Worm (Caenorhabditis elegans): ENCODE results near the gene C18D11.6.

Gene C18D11.6

DNA sequence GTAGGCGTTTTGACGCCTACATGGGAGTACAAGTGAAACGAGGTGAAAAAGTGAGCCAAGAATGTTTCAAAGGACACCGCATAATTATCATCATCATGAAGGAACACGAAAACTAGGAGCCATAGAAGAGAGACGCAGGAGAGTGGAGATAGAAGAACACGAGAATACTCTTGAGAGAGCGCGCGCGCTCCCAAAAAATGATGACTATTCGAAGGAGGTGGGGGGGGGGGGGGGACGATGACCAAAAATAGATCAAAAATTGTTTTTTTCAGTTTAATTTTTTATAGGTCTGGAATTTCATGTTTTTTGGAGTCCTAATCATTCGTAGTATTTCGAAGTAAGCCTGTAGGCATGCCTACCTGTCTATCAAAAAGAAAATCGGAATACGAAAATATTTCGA lies 26.4 kb downstream of the C18D11.6 start:
- TF ChIP-seq ztf-4 (tag; optimal IDR thresholded peaks at IDR 0.05): no peak
- TF ChIP-seq ama-1 (optimal IDR thresholded peaks at IDR 0.05): no peak
- TF ChIP-seq mdl-1 (tag; optimal IDR thresholded peaks at IDR 0.05): no peak
- no peak for TF ChIP-seq nhr-129 (tag; optimal IDR thresholded peaks at IDR 0.05)
- no peak for TF ChIP-seq ztf-11 (tag; optimal IDR thresholded peaks at IDR 0.05)
- TF ChIP-seq snpc-4 (tag; optimal IDR thresholded peaks at IDR 0.05): no peak
- no peak for TF ChIP-seq aly-2 (tag; optimal IDR thresholded peaks at IDR 0.05)
- no peak for TF ChIP-seq elt-3 (tag; optimal IDR thresholded peaks at IDR 0.05)
- TF ChIP-seq F13H6.1 (tag; optimal IDR thresholded peaks at IDR 0.05): no peak
- no peak for TF ChIP-seq lin-11 (tag; optimal IDR thresholded peaks at IDR 0.05)
- TF ChIP-seq nhr-23 (tag; optimal IDR thresholded peaks at IDR 0.05): no peak
- TF ChIP-seq ceh-16 (tag; optimal IDR thresholded peaks at IDR 0.05): no peak
- TF ChIP-seq lin-39 (tag; optimal IDR thresholded peaks at IDR 0.05): no peak
- TF ChIP-seq skn-1 (tag; optimal IDR thresholded peaks at IDR 0.05): peak; percentile 61
- peak; percentile 27 for TF ChIP-seq unc-55 (GFP tag; optimal IDR thresholded peaks at IDR 0.05)
- no peak for TF ChIP-seq R02D3.7 (tag; optimal IDR thresholded peaks at IDR 0.05)

DNA sequence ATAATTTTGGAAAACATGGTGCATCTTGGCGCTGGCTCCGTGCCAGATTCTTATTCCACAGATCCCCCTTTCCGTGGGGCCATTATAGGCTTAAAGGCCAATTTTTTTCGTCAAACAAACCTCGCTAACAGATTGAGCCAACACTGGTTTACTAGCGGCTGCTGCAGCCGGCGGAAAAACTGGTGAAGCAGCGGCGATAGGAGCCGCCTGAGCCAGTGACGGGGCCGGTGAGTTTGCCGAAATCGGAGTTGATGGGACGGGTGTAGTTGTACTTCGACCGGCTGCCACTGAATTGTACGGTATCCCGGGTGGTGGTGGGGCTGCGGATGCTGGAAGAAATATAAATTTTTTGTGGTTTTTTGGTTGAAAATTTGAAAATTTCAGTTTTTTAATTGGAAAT lies 31.4 kb downstream of the C18D11.6 start:
- TF ChIP-seq lin-13 (GFP tag; optimal IDR thresholded peaks at IDR 0.05): no peak
- no peak for TF ChIP-seq nhr-23 (tag; optimal IDR thresholded peaks at IDR 0.05)
- no peak for TF ChIP-seq nhr-21 (tag; optimal IDR thresholded peaks at IDR 0.05)

DNA sequence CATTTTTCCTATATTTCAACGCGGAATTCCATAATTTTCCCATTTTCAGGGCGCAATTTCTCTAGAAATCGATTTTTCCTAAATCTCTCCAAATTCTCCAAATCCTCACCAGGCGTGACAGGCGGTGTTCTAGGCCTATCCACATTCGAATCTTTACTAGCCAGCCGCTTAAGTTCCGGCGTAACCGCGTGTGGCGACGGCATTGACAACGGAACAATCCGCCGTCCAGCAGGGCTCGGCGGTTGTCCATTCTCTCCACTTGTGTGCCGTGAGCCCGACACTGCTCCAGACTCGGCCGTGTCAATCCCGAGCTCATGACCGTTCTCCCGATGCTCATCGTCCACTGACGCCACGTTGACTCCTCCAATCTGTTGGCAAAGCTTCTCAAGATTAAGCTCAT lies 32.7 kb downstream of the C18D11.6 start:
- TF ChIP-seq lsy-2 (tag; optimal IDR thresholded peaks at IDR 0.05) (no peak), sma-3 (GFP tag; optimal IDR thresholded peaks at IDR 0.05) (no peak), unc-55 (GFP tag; optimal IDR thresholded peaks at IDR 0.05) (no peak), snpc-4 (tag; optimal IDR thresholded peaks at IDR 0.05) (no peak), unc-62 (GFP tag; optimal IDR thresholded peaks at IDR 0.05) (no peak), Y55F3AM.14 (GFP tag; optimal IDR thresholded peaks at IDR 0.05) (no peak), ztf-4 (tag; optimal IDR thresholded peaks at IDR 0.05) (no peak), blmp-1 (tag; optimal IDR thresholded peaks at IDR 0.05; ENCODE audit: insufficient read depth) (no peak)

DNA sequence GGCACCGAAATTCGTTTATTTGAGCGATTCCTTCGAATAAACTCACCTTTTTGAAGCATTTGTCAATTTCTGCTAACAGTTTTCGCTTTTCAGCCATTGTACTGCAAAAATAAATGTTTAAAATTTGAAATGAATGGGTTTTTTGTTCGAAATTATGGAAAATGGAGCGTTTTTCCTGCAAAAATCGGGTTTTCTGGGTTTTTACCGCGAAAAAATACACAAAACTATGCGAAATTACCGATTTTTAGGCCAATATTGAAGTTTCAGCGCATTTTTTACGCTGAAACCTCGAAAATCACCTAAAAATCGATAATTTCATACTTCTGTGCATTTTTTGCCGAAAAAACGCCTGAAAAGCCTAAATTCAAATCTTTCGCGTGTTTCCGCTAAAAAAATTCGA lies 36.0 kb downstream of the C18D11.6 start, which contains the start of gene ntl-3:
Gene ntl-3 (minus strand): TSS at position 101 of the 400 bp plus-strand sequence.
- no peak for TF ChIP-seq ztf-4 (tag; optimal IDR thresholded peaks at IDR 0.05)

DNA sequence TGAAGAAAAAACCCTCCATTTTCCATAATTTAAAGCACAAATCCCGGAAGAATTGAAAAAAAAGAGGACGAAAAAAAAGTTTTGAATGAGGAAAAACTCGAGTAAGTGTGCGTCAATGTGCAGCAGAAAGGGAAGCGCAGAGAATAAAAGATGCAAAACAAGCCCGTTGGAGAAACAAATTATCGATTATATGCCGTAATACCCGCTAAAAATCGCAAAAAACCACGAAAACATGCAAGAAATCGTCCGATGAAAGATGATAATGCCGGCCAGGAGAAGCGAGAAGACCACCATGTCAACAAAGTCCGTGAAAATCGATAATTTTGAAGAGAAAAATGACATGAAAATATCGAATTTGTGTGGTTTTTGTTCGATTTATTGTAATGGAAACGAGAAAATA lies 36.7 kb downstream of the C18D11.6 start:
- TF ChIP-seq nhr-237 (tag; optimal IDR thresholded peaks at IDR 0.05) (no peak), ZK546.5 (tag; optimal IDR thresholded peaks at IDR 0.05) (no peak), alr-1 (tag; optimal IDR thresholded peaks at IDR 0.05) (no peak), nhr-25 (tag; optimal IDR thresholded peaks at IDR 0.05) (no peak), unc-55 (GFP tag; optimal IDR thresholded peaks at IDR 0.05) (no peak), unc-62 (GFP tag; optimal IDR thresholded peaks at IDR 0.05) (no peak), ceh-16 (tag; optimal IDR thresholded peaks at IDR 0.05) (no peak), blmp-1 (tag; optimal IDR thresholded peaks at IDR 0.05; ENCODE audit: insufficient read depth) (no peak), mbf-1 (tag; optimal IDR thresholded peaks at IDR 0.05) (no peak), nhr-6 (tag; optimal IDR thresholded peaks at IDR 0.05) (no peak), nhr-129 (tag; optimal IDR thresholded peaks at IDR 0.05) (no peak), nhr-10 (tag; optimal IDR thresholded peaks at IDR 0.05) (no peak), ztf-11 (tag; optimal IDR thresholded peaks at IDR 0.05) (no peak)

DNA sequence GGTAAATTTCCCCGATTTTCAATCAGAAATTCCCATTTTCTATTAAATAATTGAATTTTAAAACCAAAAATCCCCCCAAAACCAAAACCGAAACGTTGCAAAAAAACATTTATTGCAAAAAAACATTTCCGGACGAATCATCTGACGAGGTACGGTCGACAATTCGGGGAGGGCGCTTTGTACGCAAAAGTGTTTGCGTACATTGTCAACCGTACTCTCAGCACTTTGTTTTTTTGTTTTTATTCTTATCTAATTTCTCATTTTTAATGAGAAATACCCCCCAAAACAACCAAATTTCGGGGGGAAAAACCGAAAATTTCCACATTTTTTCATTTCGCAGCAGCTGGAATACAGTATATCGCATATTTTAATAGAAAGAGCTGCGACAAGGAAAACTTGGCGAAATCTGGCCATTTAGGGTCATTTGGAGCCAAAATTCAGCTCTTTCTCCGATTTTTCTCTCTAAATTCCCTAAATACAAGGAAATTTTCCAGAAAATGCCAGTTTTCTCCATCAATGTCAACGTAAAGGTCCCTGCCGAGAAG lies 37.4 kb downstream of the C18D11.6 start, which contains the start of gene mif-1:
Gene mif-1 (plus strand): TSS at position 495 of the 545 bp plus-strand sequence.
- TF ChIP-seq zag-1 (tag; optimal IDR thresholded peaks at IDR 0.05): no peak
- peak; percentile 32 for TF ChIP-seq lin-13 (GFP tag; optimal IDR thresholded peaks at IDR 0.05)
- TF ChIP-seq gmeb-1 (tag; optimal IDR thresholded peaks at IDR 0.05): peak; percentile 36
- peak; percentile 41 for TF ChIP-seq nhr-129 (tag; optimal IDR thresholded peaks at IDR 0.05)
- peak; percentile 86 to 98 for TF ChIP-seq lsy-2 (tag; optimal IDR thresholded peaks at IDR 0.05)
- peak; percentile 54 for TF ChIP-seq C34F6.9 (tag; optimal IDR thresholded peaks at IDR 0.05)
- peak; percentile 64 for TF ChIP-seq unc-55 (GFP tag; optimal IDR thresholded peaks at IDR 0.05)
- no peak for TF ChIP-seq ceh-16 (tag; optimal IDR thresholded peaks at IDR 0.05)
- no peak for TF ChIP-seq lin-11 (tag; optimal IDR thresholded peaks at IDR 0.05)
- no peak for TF ChIP-seq egl-27 (tag; optimal IDR thresholded peaks at IDR 0.05)
- TF ChIP-seq dmd-4 (tag; optimal IDR thresholded peaks at IDR 0.05): no peak
- TF ChIP-seq sma-3 (GFP tag; optimal IDR thresholded peaks at IDR 0.05): no peak
- TF ChIP-seq ztf-4 (tag; optimal IDR thresholded peaks at IDR 0.05): no peak
- no peak for TF ChIP-seq fos-1 (tag; optimal IDR thresholded peaks at IDR 0.05)
- no peak for TF ChIP-seq lin-39 (tag; optimal IDR thresholded peaks at IDR 0.05)
- TF ChIP-seq nhr-11 (tag; optimal IDR thresholded peaks at IDR 0.05): no peak

Data from whole organism, L2 larva.